Worm (Caenorhabditis elegans) whole organism, L1 larva: ENCODE results near the gene Y6D1A.1.

Experiments used
- ceh-63 ChIP-seq: fragments of 200-800 bp; sonication (Bioruptor generic); optimal IDR thresholded peaks from 2 replicates; lab custom pipeline; 2018; ENCODE audit warnings: mild to moderate bottlenecking, missing genetic modification characterization, missing compliant biosample characterization
- jun-1 ChIP-seq: fragments of 150-350 bp; optimal IDR thresholded peaks from 2 replicates; lab custom pipeline; 2014; ENCODE audit warnings: missing biosample characterization, missing genetic modification reagents, missing genetic modification characterization
- lin-39 ChIP-seq: fragments of 150-350 bp; optimal IDR thresholded peaks from 2 replicates; lab custom pipeline; 2014; ENCODE audit warnings: missing biosample characterization, missing genetic modification reagents, missing genetic modification characterization
- lsy-2 ChIP-seq, 2 experiments: fragments of 150-350 bp; optimal IDR thresholded peaks; 2 replicates each; lab custom pipeline; 2014; ENCODE audit warnings: missing biosample characterization in 2 of 2, missing genetic modification characterization in 2 of 2
- nhr-11 ChIP-seq: fragments of 150-350 bp; optimal IDR thresholded peaks from 2 replicates; lab custom pipeline; 2014; ENCODE audit warnings: missing biosample characterization, missing genetic modification characterization
- nhr-12 ChIP-seq: sonication (generic microtip); optimal IDR thresholded peaks from 2 replicates; lab custom pipeline; 2017; ENCODE audit warnings: missing biosample characterization, missing genetic modification characterization
- pqm-1 ChIP-seq: sonication (generic microtip); optimal IDR thresholded peaks from 3 replicates; lab custom pipeline; 2017; ENCODE audit warnings: missing biosample characterization, missing genetic modification characterization
- swsn-7 ChIP-seq: sonication (generic microtip); optimal IDR thresholded peaks from 2 replicates; lab custom pipeline; 2016; ENCODE audit warnings: missing genetic modification characterization, missing compliant biosample characterization
- tbx-2 ChIP-seq: sonication (generic microtip); optimal IDR thresholded peaks from 2 replicates; lab custom pipeline; 2016; ENCODE audit warnings: missing genetic modification characterization, missing compliant biosample characterization
- tlp-1 ChIP-seq: fragments of 150-350 bp; optimal IDR thresholded peaks from 2 replicates; lab custom pipeline; 2014; ENCODE audit warnings: missing biosample characterization, missing genetic modification characterization
- unc-62 ChIP-seq: fragments of 150-350 bp; optimal IDR thresholded peaks from 2 replicates; lab custom pipeline; 2014; ENCODE audit warnings: missing biosample characterization, missing genetic modification reagents, missing genetic modification characterization
- ztf-4 ChIP-seq: fragments of 150-350 bp; optimal IDR thresholded peaks from 2 replicates; lab custom pipeline; 2014; ENCODE audit warnings: missing biosample characterization, missing genetic modification characterization

- TF ChIP-seq jun-1 (peak; percentile 12), nhr-12 (tag; lab: Kevin White, UChicago) (no peak), tbx-2 (tag; lab: Kevin White, UChicago) (no peak), unc-62 (GFP tag; lab: Kevin White, UChicago) (no peak), swsn-7 (tag; lab: Kevin White, UChicago) (peak; percentile 35), pqm-1 (tag; lab: Kevin White, UChicago) (no peak), nhr-11 (tag; lab: Kevin White, UChicago) (peak; percentile 55), lin-39 (tag; lab: Kevin White, UChicago) (no peak), ztf-4 (tag; lab: Kevin White, UChicago) (peak; percentile 2), lsy-2 (tag; optimal IDR thresholded peaks at IDR 0.05; lab: Kevin White, UChicago) (peak; percentile 42 to 72), ceh-63 (GFP tag; lab: Kevin White, UChicago) (no peak), tlp-1 (tag; lab: Kevin White, UChicago) (no peak)
Observed at ce11 chrII:11813895-11814369, 9.5 kb downstream of the Y6D1A.1 start, which contains the start of gene F43G6.8.
